Worm (Caenorhabditis elegans): Measurements from ENCODE around the gene blos-1.

Gene blos-1

DNA sequence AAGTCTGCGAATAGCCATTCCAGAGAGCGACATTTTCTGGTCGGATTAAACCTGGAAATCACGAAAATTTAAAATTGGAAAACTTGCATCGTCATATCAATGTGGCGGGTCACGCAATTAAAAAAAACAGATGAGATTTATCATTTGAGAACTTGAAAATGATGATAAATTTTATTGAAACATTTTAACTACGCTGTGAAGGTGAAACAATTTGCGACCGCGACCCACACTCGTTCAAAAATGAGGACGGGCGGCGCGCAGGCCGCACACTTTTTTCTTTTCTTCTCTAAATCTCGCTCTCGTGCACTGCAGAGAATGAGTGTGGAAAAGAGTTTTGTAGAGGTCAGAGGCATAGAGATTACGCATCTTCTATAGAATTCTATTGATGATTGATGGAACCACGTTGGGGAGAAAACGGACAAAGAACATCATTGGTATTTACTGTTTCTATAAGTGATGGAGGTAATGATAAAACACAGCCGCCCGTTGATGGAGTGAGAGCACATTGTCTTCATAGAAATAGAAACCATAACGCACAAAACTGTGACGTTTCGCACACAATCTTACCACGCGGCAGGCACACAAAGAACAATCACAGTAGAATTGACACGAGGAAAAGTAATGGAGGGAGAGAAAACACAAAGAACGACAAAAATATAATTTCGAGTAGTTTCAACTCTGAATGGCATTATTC lies 5.0 kb upstream of the blos-1 start, which contains the start of gene cts-1 (continued):
- TF ChIP-seq unc-62 (GFP tag; optimal IDR thresholded peaks at IDR 0.05) (peak; percentile 55), F52B5.7 (tag; optimal IDR thresholded peaks at IDR 0.05) (no peak), rcor-1 (GFP tag; IDR thresholded peaks at IDR 0.05) (no peak), ceh-40 (GFP tag; IDR thresholded peaks at IDR 0.05) (no peak), Y53G8AR.9 (GFP tag; conservative IDR thresholded peaks at IDR 0.05) (no peak), hmg-20 (GFP tag; IDR thresholded peaks at IDR 0.05) (no peak), atf-7 (tag; optimal IDR thresholded peaks at IDR 0.05) (peak; percentile 80), F37B4.10 (GFP tag; IDR thresholded peaks at IDR 0.05) (no peak), mel-28 (tag; optimal IDR thresholded peaks at IDR 0.05; ENCODE audit: borderline replicate concordance) (no peak), lin-26 (GFP tag; IDR thresholded peaks at IDR 0.05) (no peak), lir-1 (GFP tag; conservative IDR thresholded peaks at IDR 0.05) (no peak), ceh-27 (GFP tag; optimal IDR thresholded peaks at IDR 0.05) (no peak), dpff-1 (tag; optimal IDR thresholded peaks at IDR 0.05) (no peak), Y95B8A.8 (GFP tag; IDR thresholded peaks at IDR 0.05) (no peak), ztf-18 (tag; optimal IDR thresholded peaks at IDR 0.05) (peak; percentile 54)

DNA sequence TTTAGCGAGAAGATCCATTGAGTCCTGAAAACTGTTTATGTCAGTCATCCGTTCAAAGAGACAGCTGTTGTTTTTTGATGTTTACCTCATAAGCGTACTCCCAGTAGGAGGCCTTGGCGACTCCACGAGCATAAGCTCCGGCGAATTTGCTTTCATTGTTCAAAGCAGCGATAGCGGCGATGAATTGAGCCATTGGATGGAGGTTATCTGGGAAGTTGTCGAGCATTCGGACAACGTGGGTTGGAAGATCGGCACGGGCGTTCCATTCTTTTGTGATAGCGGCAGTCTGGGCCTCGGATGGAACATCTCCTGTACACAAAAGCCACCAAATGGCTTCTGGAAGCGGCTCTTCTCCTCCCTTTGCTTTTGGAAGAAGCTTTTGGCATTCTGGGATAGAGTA lies 4.1 kb upstream of the blos-1 start:
- TF ChIP-seq fkh-3 (tag; optimal IDR thresholded peaks at IDR 0.05) = no peak
- no peak for TF ChIP-seq dox-1 (GFP tag; IDR thresholded peaks at IDR 0.05)
- TF ChIP-seq rec-8 (tag; optimal IDR thresholded peaks at IDR 0.05) = no peak
- no peak for TF ChIP-seq F55B11.4 (tag; optimal IDR thresholded peaks at IDR 0.05; ENCODE audit: borderline replicate concordance, insufficient read depth)
- TF ChIP-seq pha-4 (tag; optimal IDR thresholded peaks at IDR 0.05) = no peak
- no peak for TF ChIP-seq B0336.3 (GFP tag; IDR thresholded peaks at IDR 0.05)
- no peak for TF ChIP-seq mes-4 (tag; optimal IDR thresholded peaks at IDR 0.05)
- no peak for TF ChIP-seq mcd-1 (GFP tag; IDR thresholded peaks at IDR 0.05)
- no peak for TF ChIP-seq snpc-1.1 (tag; optimal IDR thresholded peaks at IDR 0.05; ENCODE audit: insufficient read depth)
- TF ChIP-seq attf-5 (GFP tag; optimal IDR thresholded peaks at IDR 0.05) = no peak
- no peak for TF ChIP-seq ceh-91 (GFP tag; IDR thresholded peaks at IDR 0.05)
- no peak for TF ChIP-seq mel-28 (tag; optimal IDR thresholded peaks at IDR 0.05; ENCODE audit: borderline replicate concordance)
- TF ChIP-seq ama-1 (optimal IDR thresholded peaks at IDR 0.05) = no peak
- no peak for TF ChIP-seq ama-1 (GFP tag; optimal IDR thresholded peaks at IDR 0.05)
- TF ChIP-seq nfya-2 (GFP tag; IDR thresholded peaks at IDR 0.05) = no peak

DNA sequence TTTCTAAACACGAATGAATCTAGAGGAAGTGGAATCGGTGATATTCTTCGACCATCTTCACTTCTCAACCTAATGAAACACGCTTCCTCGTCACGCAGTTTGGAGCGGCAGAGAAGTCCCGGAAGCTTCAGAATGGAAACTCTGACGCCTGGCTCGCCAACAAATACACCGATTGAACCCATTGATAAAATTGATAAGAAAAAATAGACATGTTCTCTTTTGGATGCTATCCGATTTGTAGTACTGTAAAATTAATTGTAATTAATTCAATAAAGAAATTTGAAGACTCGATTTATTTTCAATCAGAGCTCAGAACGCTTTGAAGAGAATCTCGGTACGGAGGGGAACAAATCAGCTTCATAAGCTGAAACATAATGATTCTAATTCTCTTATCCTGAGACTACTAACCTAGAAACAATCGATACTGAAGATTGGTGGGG lies 2.8 kb upstream of the blos-1 start:
- TF ChIP-seq snpc-1.3 (tag; optimal IDR thresholded peaks at IDR 0.05; ENCODE audit: insufficient read depth) = no peak
- peak; percentile 49 for TF ChIP-seq gei-17 (GFP tag; optimal IDR thresholded peaks at IDR 0.05)
- TF ChIP-seq athp-1 (tag; optimal IDR thresholded peaks at IDR 0.05) = peak; percentile 92
- TF ChIP-seq nfya-2 (GFP tag; IDR thresholded peaks at IDR 0.05) = 0 out of 2 replicates have a peak, but pooled peaks have one; percentile 26
- TF ChIP-seq madf-6 (GFP tag; IDR thresholded peaks at IDR 0.05) = peak; percentile 68
- TF ChIP-seq nfyb-1 (GFP tag; IDR thresholded peaks at IDR 0.05) = peak; percentile 89
- TF ChIP-seq ztf-26 (tag; optimal IDR thresholded peaks at IDR 0.05) = peak; percentile 68
- no peak for TF ChIP-seq sptf-2 (GFP tag; optimal IDR thresholded peaks at IDR 0.05)
- TF ChIP-seq repo-1 (tag; optimal IDR thresholded peaks at IDR 0.05) = peak; percentile 95
- no peak for TF ChIP-seq aptf-2 (GFP tag; conservative IDR thresholded peaks at IDR 0.05)
- TF ChIP-seq bed-2 (GFP tag; IDR thresholded peaks at IDR 0.05) = no peak
- peak; percentile 81 for TF ChIP-seq madf-10 (tag; optimal IDR thresholded peaks at IDR 0.05)
- peak; percentile 79 for TF ChIP-seq Y95B8A.8 (GFP tag; IDR thresholded peaks at IDR 0.05)
- no peak for TF ChIP-seq unc-62 (GFP tag; optimal IDR thresholded peaks at IDR 0.05)
- TF ChIP-seq ztf-3 (GFP tag; optimal IDR thresholded peaks at IDR 0.05) = peak; percentile 80
- TF ChIP-seq Y67H2A.10 (GFP tag; conservative IDR thresholded peaks at IDR 0.05) = no peak; the same call in 1 of the 2 replicates
- no peak for TF ChIP-seq B0019.2 (GFP tag; conservative IDR thresholded peaks at IDR 0.05)
- peak; percentile 22 for TF ChIP-seq T26A5.8 (tag; optimal IDR thresholded peaks at IDR 0.05)
- peak; percentile 16 for TF ChIP-seq ztf-18 (tag; optimal IDR thresholded peaks at IDR 0.05)
- TF ChIP-seq attf-5 (GFP tag; optimal IDR thresholded peaks at IDR 0.05) = peak; percentile 44
- TF ChIP-seq F37B4.10 (GFP tag; IDR thresholded peaks at IDR 0.05) = 0 out of 2 replicates have a peak, but pooled peaks have one; percentile 91
- no peak for TF ChIP-seq pha-4 (tag; optimal IDR thresholded peaks at IDR 0.05)

Measured in whole organism, young adult.